Worm (Caenorhabditis elegans): Measurements from ENCODE around the gene sams-3.

Gene sams-3

DNA sequence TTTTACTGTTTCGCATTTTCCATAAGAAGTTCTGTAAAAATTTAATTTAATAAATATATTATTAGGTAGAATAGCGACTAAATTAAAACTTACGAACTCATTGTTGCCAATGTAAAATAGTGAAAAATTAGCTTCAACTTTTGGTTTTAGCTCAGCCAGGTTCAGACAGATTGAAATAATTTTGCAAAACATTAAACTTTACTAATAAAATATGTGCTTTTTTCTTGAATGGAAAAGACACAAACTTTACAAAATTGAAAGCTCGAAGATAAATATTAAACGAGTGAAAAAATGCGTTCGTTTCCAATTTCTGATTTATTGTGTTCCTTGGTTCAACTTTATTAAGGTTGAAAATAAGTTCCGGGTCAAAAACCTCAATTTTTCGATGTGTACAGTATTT is 31.4 kb downstream of the sams-3 start, which contains the start of gene srv-22:
srv-22 (minus strand) TSS at position 101 of the 400 bp plus-strand sequence.
- TF ChIP-seq hmg-4 (GFP tag; optimal IDR thresholded peaks at IDR 0.05) (no peak), scrt-1 (GFP tag; IDR thresholded peaks at IDR 0.05) (no peak), pes-1 (GFP tag; IDR thresholded peaks at IDR 0.05) (no peak), tra-4 (tag; optimal IDR thresholded peaks at IDR 0.05) (no peak), ets-7 (tag; optimal IDR thresholded peaks at IDR 0.05) (no peak), hnd-1 (tag; optimal IDR thresholded peaks at IDR 0.05) (no peak), tbx-11 (GFP tag; IDR thresholded peaks at IDR 0.05) (no peak), tbx-37 (GFP tag; conservative IDR thresholded peaks at IDR 0.05) (no peak), ama-1 (optimal IDR thresholded peaks at IDR 0.05) (no peak), F13C5.2 (tag; optimal IDR thresholded peaks at IDR 0.05) (no peak), sea-1 (GFP tag; conservative IDR thresholded peaks at IDR 0.05) (no peak), ceh-13 (GFP tag; optimal IDR thresholded peaks at IDR 0.05) (no peak), aly-1 (tag; optimal IDR thresholded peaks at IDR 0.05) (no peak), B0310.2 (tag; optimal IDR thresholded peaks at IDR 0.05) (no peak), hmbx-1 (tag; optimal IDR thresholded peaks at IDR 0.05) (no peak), flt-1 (GFP tag; IDR thresholded peaks at IDR 0.05) (no peak), ceh-36 (tag; optimal IDR thresholded peaks at IDR 0.05) (no peak)

ce11 chrIV:5884500-5884899 is 36.0 kb downstream of the sams-3 start, which contains the start of gene H04M03.11:
H04M03.11 (minus strand) TSS chrIV:5884600.
- TF ChIP-seq tbx-37 (GFP tag; conservative IDR thresholded peaks at IDR 0.05) (no peak), tbx-11 (GFP tag; IDR thresholded peaks at IDR 0.05) (no peak), ama-1 (optimal IDR thresholded peaks at IDR 0.05) (no peak), B0310.2 (tag; optimal IDR thresholded peaks at IDR 0.05) (no peak)

DNA sequence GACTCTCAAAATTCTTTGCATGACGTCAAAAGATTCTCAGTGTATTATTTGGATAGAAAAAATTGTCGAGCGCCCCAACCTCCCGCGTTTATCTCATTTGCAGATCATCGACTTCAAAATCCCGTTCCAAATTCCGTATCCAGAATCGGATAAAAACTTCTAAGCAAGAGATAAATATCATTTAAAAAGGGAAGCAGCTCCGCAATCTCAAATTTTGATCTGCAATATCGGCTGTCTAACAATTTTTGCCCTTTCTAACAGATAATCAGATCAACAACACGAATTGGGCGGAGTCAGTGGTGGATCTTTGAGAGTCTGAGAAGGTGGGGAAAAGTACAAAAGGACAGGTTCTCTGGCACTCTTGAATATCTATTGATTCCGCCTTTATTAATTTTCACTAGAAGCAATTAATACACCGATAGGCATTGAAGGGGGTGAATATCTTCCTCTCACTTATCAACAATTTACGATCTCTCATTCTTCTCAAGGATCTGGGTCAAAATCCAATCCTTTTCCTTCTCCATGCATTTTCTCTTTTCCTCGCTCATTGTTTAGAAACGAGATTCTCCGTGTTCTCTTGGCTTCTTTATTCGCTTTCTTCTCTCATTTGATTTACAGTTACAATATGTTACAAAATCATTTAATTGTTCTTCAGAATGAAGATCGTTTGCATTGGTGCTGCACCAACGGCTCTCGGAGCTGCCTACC is 36.9 kb downstream of the sams-3 start, which contains the start of gene glf-1:
glf-1 (plus strand) TSS at position 656 of the 708 bp plus-strand sequence.
- TF ChIP-seq hmg-4 (GFP tag; optimal IDR thresholded peaks at IDR 0.05) (no peak), ama-1 (optimal IDR thresholded peaks at IDR 0.05) (no peak), sea-1 (GFP tag; conservative IDR thresholded peaks at IDR 0.05) (no peak), F13C5.2 (tag; optimal IDR thresholded peaks at IDR 0.05) (no peak), flt-1 (GFP tag; IDR thresholded peaks at IDR 0.05) (no peak), tra-4 (tag; optimal IDR thresholded peaks at IDR 0.05) (no peak), tbx-11 (GFP tag; IDR thresholded peaks at IDR 0.05) (no peak), tbx-37 (GFP tag; conservative IDR thresholded peaks at IDR 0.05) (no peak), pes-1 (GFP tag; IDR thresholded peaks at IDR 0.05) (no peak), scrt-1 (GFP tag; IDR thresholded peaks at IDR 0.05) (no peak), aly-1 (tag; optimal IDR thresholded peaks at IDR 0.05) (no peak)

ce11 chrIV:5886605-5887004 is 38.1 kb downstream of the sams-3 start:
- TF ChIP-seq ceh-36 (tag; optimal IDR thresholded peaks at IDR 0.05) (no peak), pes-1 (GFP tag; IDR thresholded peaks at IDR 0.05) (no peak), hmg-4 (GFP tag; optimal IDR thresholded peaks at IDR 0.05) (no peak), ceh-13 (GFP tag; optimal IDR thresholded peaks at IDR 0.05) (no peak), B0310.2 (tag; optimal IDR thresholded peaks at IDR 0.05) (no peak), hnd-1 (tag; optimal IDR thresholded peaks at IDR 0.05) (no peak), tra-4 (tag; optimal IDR thresholded peaks at IDR 0.05) (no peak), F13C5.2 (tag; optimal IDR thresholded peaks at IDR 0.05) (no peak), aly-1 (tag; optimal IDR thresholded peaks at IDR 0.05) (no peak), ama-1 (optimal IDR thresholded peaks at IDR 0.05) (no peak), flt-1 (GFP tag; IDR thresholded peaks at IDR 0.05) (no peak)

- TF ChIP-seq tbx-37 (GFP tag; conservative IDR thresholded peaks at IDR 0.05): no peak
- no peak for TF ChIP-seq hmg-4 (GFP tag; optimal IDR thresholded peaks at IDR 0.05)
- TF ChIP-seq hnd-1 (tag; optimal IDR thresholded peaks at IDR 0.05): no peak
- no peak for TF ChIP-seq sea-1 (GFP tag; conservative IDR thresholded peaks at IDR 0.05)
- no peak for TF ChIP-seq ceh-36 (tag; optimal IDR thresholded peaks at IDR 0.05)
- TF ChIP-seq hmbx-1 (tag; optimal IDR thresholded peaks at IDR 0.05): no peak
- no peak for TF ChIP-seq aly-1 (tag; optimal IDR thresholded peaks at IDR 0.05)
- TF ChIP-seq pes-1 (GFP tag; IDR thresholded peaks at IDR 0.05): no peak
- no peak for TF ChIP-seq ama-1 (optimal IDR thresholded peaks at IDR 0.05)
- no peak for TF ChIP-seq tbx-11 (GFP tag; IDR thresholded peaks at IDR 0.05)
These were observed 42.8 kb downstream of the sams-3 start, which contains the start of gene H04M03.3 for ce11 chrIV:5891265-5891664. H04M03.3 (plus strand) TSS chrIV:5891565.

DNA sequence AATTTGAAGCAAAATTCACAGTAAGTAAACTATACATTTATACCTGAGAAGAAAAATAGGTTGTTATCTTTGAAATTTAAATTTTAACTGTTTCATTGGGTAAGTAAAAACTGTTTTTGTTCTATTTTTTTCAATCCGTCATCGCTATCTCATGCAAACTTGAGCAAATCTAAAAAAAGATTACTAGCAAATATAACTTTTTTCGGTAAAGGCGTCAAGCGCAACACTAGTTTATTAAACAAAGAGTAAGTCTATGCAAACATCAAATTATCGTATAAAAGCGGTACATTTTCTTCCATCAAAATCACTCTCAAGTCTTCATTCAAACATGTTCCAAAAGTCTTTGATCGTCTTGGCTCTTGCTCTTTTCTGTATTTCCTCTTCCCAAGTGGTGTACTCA is 46.7 kb downstream of the sams-3 start, which contains the start of gene nspb-6:
nspb-6 (plus strand) TSS at position 301 of the 400 bp plus-strand sequence.
- TF ChIP-seq ceh-13 (GFP tag; optimal IDR thresholded peaks at IDR 0.05) (no peak), hnd-1 (tag; optimal IDR thresholded peaks at IDR 0.05) (no peak), tbx-37 (GFP tag; conservative IDR thresholded peaks at IDR 0.05) (no peak), scrt-1 (GFP tag; IDR thresholded peaks at IDR 0.05) (no peak), hmg-4 (GFP tag; optimal IDR thresholded peaks at IDR 0.05) (no peak), ama-1 (optimal IDR thresholded peaks at IDR 0.05) (no peak), pes-1 (GFP tag; IDR thresholded peaks at IDR 0.05) (no peak), B0310.2 (tag; optimal IDR thresholded peaks at IDR 0.05) (no peak), hmbx-1 (tag; optimal IDR thresholded peaks at IDR 0.05) (no peak), F13C5.2 (tag; optimal IDR thresholded peaks at IDR 0.05) (no peak), ceh-36 (tag; optimal IDR thresholded peaks at IDR 0.05) (no peak), sea-1 (GFP tag; conservative IDR thresholded peaks at IDR 0.05) (no peak), tbx-11 (GFP tag; IDR thresholded peaks at IDR 0.05) (no peak), tra-4 (tag; optimal IDR thresholded peaks at IDR 0.05) (no peak)

ce11 chrIV:5896341-5896740 is 47.9 kb downstream of the sams-3 start, which contains the start of gene pck-3:
pck-3 (plus strand) TSS chrIV:5896641.
- no peak for TF ChIP-seq ets-7 (tag; optimal IDR thresholded peaks at IDR 0.05)
- no peak for TF ChIP-seq scrt-1 (GFP tag; IDR thresholded peaks at IDR 0.05)
- TF ChIP-seq hmg-4 (GFP tag; optimal IDR thresholded peaks at IDR 0.05): no peak
- TF ChIP-seq F13C5.2 (tag; optimal IDR thresholded peaks at IDR 0.05): no peak
- TF ChIP-seq hnd-1 (tag; optimal IDR thresholded peaks at IDR 0.05): no peak
- no peak for TF ChIP-seq tbx-37 (GFP tag; conservative IDR thresholded peaks at IDR 0.05)

Measured in whole organism, early embryonic.